Worm (Caenorhabditis elegans) whole organism, young adult: ENCODE measurements around the gene F22B8.3.

Experiments
- C06A6.2 ChIP-seq: fragments of 200-800 bp; sonication (Bioruptor generic); conservative IDR thresholded peaks from 2 replicates; pipeline ENCODE4 v1.3.6; 2022; ENCODE audit warnings: missing genetic modification characterization, missing compliant biosample characterization
- Y53F4B.3 ChIP-seq: fragments of 200-800 bp; sonication (Bioruptor generic); IDR thresholded peaks from 2 replicates; pipeline ENCODE4 v1.3.6; 2022; ENCODE audit warnings: missing genetic modification reagents, missing genetic modification characterization, missing compliant biosample characterization
- akir-1 ChIP-seq: fragments of 200-800 bp; sonication (Bioruptor generic); optimal IDR thresholded peaks from 2 replicates; lab custom pipeline; 2018; ENCODE audit warnings: mild to moderate bottlenecking, missing genetic modification characterization, moderate library complexity, missing compliant biosample characterization
- bed-1 ChIP-seq: fragments of 200-800 bp; sonication (Bioruptor generic); IDR thresholded peaks from 2 replicates; pipeline ENCODE4 v1.3.6; 2022; ENCODE audit warnings: missing genetic modification reagents, missing genetic modification characterization, missing compliant biosample characterization
- ccch-3 ChIP-seq: fragments of 200-800 bp; sonication (Bioruptor generic); optimal IDR thresholded peaks from 2 replicates; lab custom pipeline; 2018; ENCODE audit warnings: mild to moderate bottlenecking, missing genetic modification characterization, missing compliant biosample characterization
- cebp-1 ChIP-seq, 2 experiments: fragments of 200-800 bp in 1 of 2; sonication (Bioruptor generic) in 1 of 2; sonication (generic microtip) in 1 of 2; IDR thresholded peaks in 1 of 2; optimal IDR thresholded peaks in 1 of 2; 2 replicates each; pipeline versions ENCODE4 v1.3.6 to Lab custom; 2017 to 2022; ENCODE audit warnings: missing compliant biosample characterization in 2 of 2, missing genetic modification characterization in 2 of 2, mild to moderate bottlenecking in 1 of 2, missing genetic modification reagents in 1 of 2, moderate library complexity in 1 of 2
- egl-44 ChIP-seq: fragments of 200-800 bp; sonication (Bioruptor generic); IDR thresholded peaks from 2 replicates; pipeline ENCODE4 v1.3.6; 2022; ENCODE audit warnings: missing genetic modification reagents, missing genetic modification characterization, missing compliant biosample characterization
- lin-35 ChIP-seq, 3 experiments: fragments of 150-350 bp in 2 of 3; sonication (generic microtip) in 1 of 3; optimal IDR thresholded peaks; 2 replicates each; lab custom pipeline; 2014 to 2018; ENCODE audit warnings: missing biosample characterization in 3 of 3, missing genetic modification characterization in 3 of 3, missing genetic modification reagents in 3 of 3
- lir-1 ChIP-seq: fragments of 200-800 bp; sonication (Bioruptor generic); conservative IDR thresholded peaks from 2 replicates; pipeline ENCODE4 v1.3.6; 2022; ENCODE audit warnings: missing genetic modification reagents, missing genetic modification characterization, missing compliant biosample characterization
- mes-4 ChIP-seq: sonication (generic microtip); optimal IDR thresholded peaks from 2 replicates; lab custom pipeline; 2016; ENCODE audit warnings: missing genotype, missing genetic modification characterization, missing compliant biosample characterization
- snpc-4 ChIP-seq, 5 experiments: fragments of 150-350 bp in 1 of 5; sonication (generic microtip) in 4 of 5; optimal IDR thresholded peaks; 2 replicates each; lab custom pipeline; 2014 to 2018; ENCODE audit warnings: missing genetic modification characterization in 5 of 5, missing biosample characterization in 3 of 5, antibody characterized with exemption in 2 of 5, mild to moderate bottlenecking in 2 of 5, missing compliant biosample characterization in 2 of 5, missing genotype in 2 of 5, moderate library complexity in 2 of 5, missing genetic modification reagents in 1 of 5
- zim-3 ChIP-seq: sonication (generic microtip); optimal IDR thresholded peaks from 2 replicates; lab custom pipeline; 2017; ENCODE audit warnings: mild to moderate bottlenecking, missing genetic modification characterization, moderate library complexity, missing compliant biosample characterization
- ztf-3 ChIP-seq: fragments of 200-800 bp; sonication (Bioruptor generic); optimal IDR thresholded peaks from 2 replicates; lab custom pipeline; 2018; ENCODE audit warnings: mild to moderate bottlenecking, missing genetic modification characterization, missing compliant biosample characterization

DNA sequence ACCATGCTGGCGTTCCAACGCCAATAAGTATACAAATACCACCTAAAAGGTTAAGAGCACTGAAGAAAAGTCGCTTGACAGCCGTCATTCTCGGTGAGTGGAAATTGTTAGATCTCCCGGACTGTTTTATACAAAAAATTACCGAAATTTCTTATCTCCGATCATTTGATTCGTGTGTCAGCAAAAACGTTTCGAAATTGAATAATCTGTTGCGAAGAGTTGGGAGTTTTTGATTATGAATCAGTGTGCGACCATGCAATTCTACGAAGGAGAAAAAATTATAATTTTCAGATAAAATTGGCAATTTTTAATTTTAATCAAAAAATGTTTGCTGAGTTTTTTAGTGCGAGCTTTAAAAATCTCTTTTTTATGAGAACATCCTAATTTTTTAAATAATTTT lies 48.7 kb downstream of the F22B8.3 start, which contains the start of gene clc-11:
- TF ChIP-seq cebp-1 (GFP tag; IDR thresholded peaks at IDR 0.05; lab: Robert Waterston, UW) (no peak), cebp-1 (tag; optimal IDR thresholded peaks at IDR 0.05; lab: Kevin White, UChicago) (no peak), C06A6.2 (GFP tag; lab: Robert Waterston, UW) (no peak), snpc-4 (GFP tag; optimal IDR thresholded peaks at IDR 0.05; lab: Kevin White, UChicago) (no peak), snpc-4 (tag; optimal IDR thresholded peaks at IDR 0.05; lab: Kevin White, UChicago) (no peak), lir-1 (GFP tag; lab: Robert Waterston, UW) (no peak), ccch-3 (GFP tag; lab: Kevin White, UChicago) (no peak), zim-3 (no peak), Y53F4B.3 (GFP tag; lab: Robert Waterston, UW) (no peak), bed-1 (GFP tag; lab: Robert Waterston, UW) (no peak), akir-1 (GFP tag; lab: Kevin White, UChicago) (no peak), egl-44 (GFP tag; lab: Robert Waterston, UW) (no peak), mes-4 (tag; lab: Kevin White, UChicago) (no peak), ztf-3 (GFP tag; lab: Kevin White, UChicago) (no peak), lin-35 (GFP tag; optimal IDR thresholded peaks at IDR 0.05; lab: Kevin White, UChicago) (no peak)
